Worm (Caenorhabditis elegans): ENCODE data around the gene ZK1320.9.

Gene ZK1320.9

ce11 chrII:9682044-9682443, 4.5 kb downstream of the ZK1320.9 start:
- no peak for TF ChIP-seq tra-4 (tag; optimal IDR thresholded peaks at IDR 0.05)
- TF ChIP-seq ceh-13 (GFP tag; optimal IDR thresholded peaks at IDR 0.05) = no peak
- TF ChIP-seq hmbx-1 (tag; optimal IDR thresholded peaks at IDR 0.05) = no peak
- TF ChIP-seq ama-1 (optimal IDR thresholded peaks at IDR 0.05) = no peak
- no peak for TF ChIP-seq sea-1 (GFP tag; conservative IDR thresholded peaks at IDR 0.05)
- TF ChIP-seq pes-1 (GFP tag; IDR thresholded peaks at IDR 0.05) = no peak
- TF ChIP-seq flt-1 (GFP tag; IDR thresholded peaks at IDR 0.05) = no peak
- TF ChIP-seq F13C5.2 (tag; optimal IDR thresholded peaks at IDR 0.05) = no peak
- TF ChIP-seq scrt-1 (GFP tag; IDR thresholded peaks at IDR 0.05) = no peak
- TF ChIP-seq ets-7 (tag; optimal IDR thresholded peaks at IDR 0.05) = no peak
- TF ChIP-seq B0310.2 (tag; optimal IDR thresholded peaks at IDR 0.05) = no peak
- TF ChIP-seq hnd-1 (tag; optimal IDR thresholded peaks at IDR 0.05) = no peak
- TF ChIP-seq hmg-4 (GFP tag; optimal IDR thresholded peaks at IDR 0.05) = no peak
- TF ChIP-seq tbx-11 (GFP tag; IDR thresholded peaks at IDR 0.05) = no peak

- TF ChIP-seq ceh-36 (tag; optimal IDR thresholded peaks at IDR 0.05) (no peak), hmbx-1 (tag; optimal IDR thresholded peaks at IDR 0.05) (no peak), hmg-4 (GFP tag; optimal IDR thresholded peaks at IDR 0.05) (no peak), tbx-37 (GFP tag; conservative IDR thresholded peaks at IDR 0.05) (no peak), tra-4 (tag; optimal IDR thresholded peaks at IDR 0.05) (no peak), tbx-11 (GFP tag; IDR thresholded peaks at IDR 0.05) (no peak), scrt-1 (GFP tag; IDR thresholded peaks at IDR 0.05) (no peak), flt-1 (GFP tag; IDR thresholded peaks at IDR 0.05) (no peak), pes-1 (GFP tag; IDR thresholded peaks at IDR 0.05) (no peak), ama-1 (optimal IDR thresholded peaks at IDR 0.05) (no peak), B0310.2 (tag; optimal IDR thresholded peaks at IDR 0.05) (no peak), ets-7 (tag; optimal IDR thresholded peaks at IDR 0.05) (no peak), sea-1 (GFP tag; conservative IDR thresholded peaks at IDR 0.05) (no peak), ceh-13 (GFP tag; optimal IDR thresholded peaks at IDR 0.05) (no peak), hnd-1 (tag; optimal IDR thresholded peaks at IDR 0.05) (no peak)
These were observed 6.0 kb downstream of the ZK1320.9 start, which contains the start of gene ZK1320.13 for ce11 chrII:9680493-9680892. ZK1320.13 (plus strand) TSS chrII:9680793.

- no peak for TF ChIP-seq tra-4 (tag; optimal IDR thresholded peaks at IDR 0.05)
- no peak for TF ChIP-seq aly-1 (tag; optimal IDR thresholded peaks at IDR 0.05)
- TF ChIP-seq ceh-36 (tag; optimal IDR thresholded peaks at IDR 0.05) = no peak
- TF ChIP-seq pes-1 (GFP tag; IDR thresholded peaks at IDR 0.05) = no peak
- TF ChIP-seq tbx-11 (GFP tag; IDR thresholded peaks at IDR 0.05) = no peak
- TF ChIP-seq hmg-4 (GFP tag; optimal IDR thresholded peaks at IDR 0.05) = no peak
- no peak for TF ChIP-seq sea-1 (GFP tag; conservative IDR thresholded peaks at IDR 0.05)
- TF ChIP-seq hnd-1 (tag; optimal IDR thresholded peaks at IDR 0.05) = no peak
- TF ChIP-seq ets-7 (tag; optimal IDR thresholded peaks at IDR 0.05) = no peak
- no peak for TF ChIP-seq ceh-13 (GFP tag; optimal IDR thresholded peaks at IDR 0.05)
- no peak for TF ChIP-seq B0310.2 (tag; optimal IDR thresholded peaks at IDR 0.05)
- no peak for TF ChIP-seq F13C5.2 (tag; optimal IDR thresholded peaks at IDR 0.05)
- no peak for TF ChIP-seq flt-1 (GFP tag; IDR thresholded peaks at IDR 0.05)
- no peak for TF ChIP-seq scrt-1 (GFP tag; IDR thresholded peaks at IDR 0.05)
- TF ChIP-seq hmbx-1 (tag; optimal IDR thresholded peaks at IDR 0.05) = no peak
- TF ChIP-seq ama-1 (optimal IDR thresholded peaks at IDR 0.05) = no peak
- TF ChIP-seq tbx-37 (GFP tag; conservative IDR thresholded peaks at IDR 0.05) = no peak
These were observed 6.7 kb downstream of the ZK1320.9 start for ce11 chrII:9679842-9680241.

- TF ChIP-seq tbx-37 (GFP tag; conservative IDR thresholded peaks at IDR 0.05) (no peak), ama-1 (optimal IDR thresholded peaks at IDR 0.05) (no peak), sea-1 (GFP tag; conservative IDR thresholded peaks at IDR 0.05) (no peak), B0310.2 (tag; optimal IDR thresholded peaks at IDR 0.05) (no peak), pes-1 (GFP tag; IDR thresholded peaks at IDR 0.05) (no peak), tbx-11 (GFP tag; IDR thresholded peaks at IDR 0.05) (no peak), ets-7 (tag; optimal IDR thresholded peaks at IDR 0.05) (no peak), hmbx-1 (tag; optimal IDR thresholded peaks at IDR 0.05) (no peak), aly-1 (tag; optimal IDR thresholded peaks at IDR 0.05) (no peak), scrt-1 (GFP tag; IDR thresholded peaks at IDR 0.05) (no peak), ceh-13 (GFP tag; optimal IDR thresholded peaks at IDR 0.05) (no peak), ceh-36 (tag; optimal IDR thresholded peaks at IDR 0.05) (no peak), F13C5.2 (tag; optimal IDR thresholded peaks at IDR 0.05) (no peak), hmg-4 (GFP tag; optimal IDR thresholded peaks at IDR 0.05) (no peak)
These were observed 9.0 kb downstream of the ZK1320.9 start for ce11 chrII:9677470-9677869.

- no peak for TF ChIP-seq sea-1 (GFP tag; conservative IDR thresholded peaks at IDR 0.05)
- TF ChIP-seq B0310.2 (tag; optimal IDR thresholded peaks at IDR 0.05) = no peak
- no peak for TF ChIP-seq flt-1 (GFP tag; IDR thresholded peaks at IDR 0.05)
- no peak for TF ChIP-seq tbx-37 (GFP tag; conservative IDR thresholded peaks at IDR 0.05)
- TF ChIP-seq aly-1 (tag; optimal IDR thresholded peaks at IDR 0.05) = no peak
- no peak for TF ChIP-seq ets-7 (tag; optimal IDR thresholded peaks at IDR 0.05)
- no peak for TF ChIP-seq tbx-11 (GFP tag; IDR thresholded peaks at IDR 0.05)
- no peak for TF ChIP-seq ama-1 (optimal IDR thresholded peaks at IDR 0.05)
- TF ChIP-seq hmg-4 (GFP tag; optimal IDR thresholded peaks at IDR 0.05) = no peak
- no peak for TF ChIP-seq scrt-1 (GFP tag; IDR thresholded peaks at IDR 0.05)
- TF ChIP-seq pes-1 (GFP tag; IDR thresholded peaks at IDR 0.05) = no peak
- no peak for TF ChIP-seq F13C5.2 (tag; optimal IDR thresholded peaks at IDR 0.05)
- no peak for TF ChIP-seq ceh-36 (tag; optimal IDR thresholded peaks at IDR 0.05)
- no peak for TF ChIP-seq tra-4 (tag; optimal IDR thresholded peaks at IDR 0.05)
These were observed 11.8 kb downstream of the ZK1320.9 start, which contains the start of gene arc-1 for ce11 chrII:9674678-9675077. arc-1 (plus strand) TSS chrII:9674978.

- TF ChIP-seq sea-1 (GFP tag; conservative IDR thresholded peaks at IDR 0.05) = no peak
- no peak for TF ChIP-seq tbx-11 (GFP tag; IDR thresholded peaks at IDR 0.05)
- no peak for TF ChIP-seq F13C5.2 (tag; optimal IDR thresholded peaks at IDR 0.05)
- TF ChIP-seq ceh-13 (GFP tag; optimal IDR thresholded peaks at IDR 0.05) = no peak
- TF ChIP-seq tbx-37 (GFP tag; conservative IDR thresholded peaks at IDR 0.05) = no peak
- TF ChIP-seq hmg-4 (GFP tag; optimal IDR thresholded peaks at IDR 0.05) = no peak
- TF ChIP-seq tra-4 (tag; optimal IDR thresholded peaks at IDR 0.05) = no peak
- TF ChIP-seq pes-1 (GFP tag; IDR thresholded peaks at IDR 0.05) = no peak
- no peak for TF ChIP-seq B0310.2 (tag; optimal IDR thresholded peaks at IDR 0.05)
These were observed 15.2 kb downstream of the ZK1320.9 start, which contains the start of gene ZK1320.7 for ce11 chrII:9671308-9671707. ZK1320.7 (plus strand) TSS chrII:9671608.

- TF ChIP-seq F13C5.2 (tag; optimal IDR thresholded peaks at IDR 0.05) (peak; percentile 7), ceh-13 (GFP tag; optimal IDR thresholded peaks at IDR 0.05) (no peak)
These were observed 17.6 kb downstream of the ZK1320.9 start, which contains the start of gene taf-8 for ce11 chrII:9668959-9669358. taf-8 (plus strand) TSS chrII:9669318.
